Fruit fly (Drosophila melanogaster): ENCODE data around the gene Ugt49B2.

The Ugt49B2 gene

DNA sequence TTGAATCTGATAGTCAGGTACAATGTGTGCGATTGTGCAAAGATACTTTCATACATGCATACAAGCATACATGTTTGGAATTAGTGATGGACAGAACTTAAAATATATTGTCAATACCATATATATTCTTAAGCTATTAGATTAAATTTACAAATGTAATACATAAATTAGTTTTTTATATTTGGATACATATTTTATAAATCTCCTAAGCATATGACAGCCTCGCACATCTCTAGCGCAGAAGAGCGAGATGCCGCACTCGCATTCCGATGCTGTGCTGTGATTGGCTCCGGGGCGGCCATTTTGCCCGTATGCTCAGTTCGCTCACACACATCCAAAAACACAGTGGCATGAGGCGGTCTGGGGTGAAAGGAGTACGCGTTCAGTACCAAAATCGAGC is 20.9 kb downstream of the Ugt49B2 start, which contains the start of gene tin:
tin (plus strand) TSS at position 383 of the 400 bp plus-strand sequence.
- TF ChIP-seq kay (GFP tag; ENCODE audit: borderline replicate concordance) (no peak), tj (GFP tag; optimal IDR thresholded peaks at IDR 0.05) (peak; percentile 26), cnc (optimal IDR thresholded peaks at IDR 0.05) (no peak), bab1 (GFP tag; optimal IDR thresholded peaks at IDR 0.05) (peak; percentile 82), CG12768 (GFP tag; optimal IDR thresholded peaks at IDR 0.05) (peak; percentile 27), CG33017 (tag; optimal IDR thresholded peaks at IDR 0.05) (peak; percentile 74), CG7045 (GFP tag; optimal IDR thresholded peaks at IDR 0.05) (peak; percentile 72), cic (GFP tag; optimal IDR thresholded peaks at IDR 0.05) (peak; percentile 2), Crg-1 (GFP tag; optimal IDR thresholded peaks at IDR 0.05) (peak; percentile 61), CG14711 (tag; optimal IDR thresholded peaks at IDR 0.05) (peak; percentile 79), CG11617 (GFP tag; optimal IDR thresholded peaks at IDR 0.05) (peak; percentile 68), CG7101 (tag; optimal IDR thresholded peaks at IDR 0.05) (peak; percentile 89), Clk (GFP tag; optimal IDR thresholded peaks at IDR 0.05) (peak; percentile 36), ovo (GFP tag; optimal IDR thresholded peaks at IDR 0.05) (no peak), pad (GFP tag; optimal IDR thresholded peaks at IDR 0.05) (peak; percentile 73), Mnt (GFP tag; optimal IDR thresholded peaks at IDR 0.05) (peak; percentile 29), Hr96 (GFP tag; optimal IDR thresholded peaks at IDR 0.05) (no peak), toe (GFP tag; optimal IDR thresholded peaks at IDR 0.05) (peak; percentile 13), CG5204 (GFP tag; optimal IDR thresholded peaks at IDR 0.05) (no peak), CG1620 (GFP tag; optimal IDR thresholded peaks at IDR 0.05) (peak; percentile 41)

- TF ChIP-seq CG5204 (GFP tag; optimal IDR thresholded peaks at IDR 0.05) (no peak), Clk (GFP tag; optimal IDR thresholded peaks at IDR 0.05) (no peak), CG1620 (GFP tag; optimal IDR thresholded peaks at IDR 0.05) (peak; percentile 51), CG7101 (tag; optimal IDR thresholded peaks at IDR 0.05) (peak; percentile 22), cnc (optimal IDR thresholded peaks at IDR 0.05) (no peak), cic (GFP tag; optimal IDR thresholded peaks at IDR 0.05) (no peak), Crg-1 (GFP tag; optimal IDR thresholded peaks at IDR 0.05) (no peak), pad (GFP tag; optimal IDR thresholded peaks at IDR 0.05) (no peak), CG7045 (GFP tag; optimal IDR thresholded peaks at IDR 0.05) (no peak), toe (GFP tag; optimal IDR thresholded peaks at IDR 0.05) (no peak), CG11617 (GFP tag; optimal IDR thresholded peaks at IDR 0.05) (no peak), tj (GFP tag; optimal IDR thresholded peaks at IDR 0.05) (peak; percentile 48), bab1 (GFP tag; optimal IDR thresholded peaks at IDR 0.05) (peak; percentile 33), Mnt (GFP tag; optimal IDR thresholded peaks at IDR 0.05) (peak; percentile 51), ovo (GFP tag; optimal IDR thresholded peaks at IDR 0.05) (no peak), CG33017 (tag; optimal IDR thresholded peaks at IDR 0.05) (peak; percentile 38), CG12768 (GFP tag; optimal IDR thresholded peaks at IDR 0.05) (no peak), CG14711 (tag; optimal IDR thresholded peaks at IDR 0.05) (no peak), Hr96 (GFP tag; optimal IDR thresholded peaks at IDR 0.05) (no peak), kay (GFP tag; ENCODE audit: borderline replicate concordance) (peak; percentile 72)
These were observed 22.5 kb downstream of the Ugt49B2 start for dm6 chr3R:21376859-21377607.

dm6 chr3R:21376331-21376761 is 23.2 kb downstream of the Ugt49B2 start:
- peak; percentile 78 for TF ChIP-seq pad (GFP tag; optimal IDR thresholded peaks at IDR 0.05)
- no peak for TF ChIP-seq toe (GFP tag; optimal IDR thresholded peaks at IDR 0.05)
- peak; percentile 47 for TF ChIP-seq CG7101 (tag; optimal IDR thresholded peaks at IDR 0.05)
- peak; percentile 29 for TF ChIP-seq Clk (GFP tag; optimal IDR thresholded peaks at IDR 0.05)
- TF ChIP-seq Hr96 (GFP tag; optimal IDR thresholded peaks at IDR 0.05), result no peak
- peak; percentile 16 for TF ChIP-seq CG7045 (GFP tag; optimal IDR thresholded peaks at IDR 0.05)
- TF ChIP-seq CG1620 (GFP tag; optimal IDR thresholded peaks at IDR 0.05), result no peak
- TF ChIP-seq cnc (optimal IDR thresholded peaks at IDR 0.05), result no peak
- TF ChIP-seq Crg-1 (GFP tag; optimal IDR thresholded peaks at IDR 0.05), result peak; percentile 22
- TF ChIP-seq CG5204 (GFP tag; optimal IDR thresholded peaks at IDR 0.05), result no peak
- peak; percentile 89 for TF ChIP-seq Mnt (GFP tag; optimal IDR thresholded peaks at IDR 0.05)
- peak; percentile 29 for TF ChIP-seq tj (GFP tag; optimal IDR thresholded peaks at IDR 0.05)
- no peak for TF ChIP-seq CG11617 (GFP tag; optimal IDR thresholded peaks at IDR 0.05)
- TF ChIP-seq bab1 (GFP tag; optimal IDR thresholded peaks at IDR 0.05), result peak; percentile 76
- TF ChIP-seq cic (GFP tag; optimal IDR thresholded peaks at IDR 0.05), result peak; percentile 77
- peak; percentile 48 for TF ChIP-seq kay (GFP tag; ENCODE audit: borderline replicate concordance)
- TF ChIP-seq CG33017 (tag; optimal IDR thresholded peaks at IDR 0.05), result peak; percentile 51
- no peak for TF ChIP-seq CG14711 (tag; optimal IDR thresholded peaks at IDR 0.05)
- TF ChIP-seq ovo (GFP tag; optimal IDR thresholded peaks at IDR 0.05), result no peak
- TF ChIP-seq CG12768 (GFP tag; optimal IDR thresholded peaks at IDR 0.05), result peak; percentile 62

dm6 chr3R:21373403-21374326 is 25.9 kb downstream of the Ugt49B2 start:
- no peak for TF ChIP-seq CG5204 (GFP tag; optimal IDR thresholded peaks at IDR 0.05)
- TF ChIP-seq Mnt (GFP tag; optimal IDR thresholded peaks at IDR 0.05), result peak; percentile 14
- peak; percentile 61 for TF ChIP-seq CG7101 (tag; optimal IDR thresholded peaks at IDR 0.05)
- TF ChIP-seq ovo (GFP tag; optimal IDR thresholded peaks at IDR 0.05), result peak; percentile 22
- peak; percentile 17 for TF ChIP-seq CG14711 (tag; optimal IDR thresholded peaks at IDR 0.05)
- TF ChIP-seq tj (GFP tag; optimal IDR thresholded peaks at IDR 0.05), result peak; percentile 58
- no peak for TF ChIP-seq cnc (optimal IDR thresholded peaks at IDR 0.05)
- TF ChIP-seq bab1 (GFP tag; optimal IDR thresholded peaks at IDR 0.05), result peak; percentile 65
- TF ChIP-seq CG7045 (GFP tag; optimal IDR thresholded peaks at IDR 0.05), result peak; percentile 56
- no peak for TF ChIP-seq CG11617 (GFP tag; optimal IDR thresholded peaks at IDR 0.05)
- no peak for TF ChIP-seq CG33017 (tag; optimal IDR thresholded peaks at IDR 0.05)
- no peak for TF ChIP-seq CG1620 (GFP tag; optimal IDR thresholded peaks at IDR 0.05)
- no peak for TF ChIP-seq Clk (GFP tag; optimal IDR thresholded peaks at IDR 0.05)
- peak; percentile 97 for TF ChIP-seq kay (GFP tag; ENCODE audit: borderline replicate concordance)
- peak; percentile 40 for TF ChIP-seq CG12768 (GFP tag; optimal IDR thresholded peaks at IDR 0.05)
- no peak for TF ChIP-seq cic (GFP tag; optimal IDR thresholded peaks at IDR 0.05)
- no peak for TF ChIP-seq Hr96 (GFP tag; optimal IDR thresholded peaks at IDR 0.05)
- TF ChIP-seq pad (GFP tag; optimal IDR thresholded peaks at IDR 0.05), result peak; percentile 58
- no peak for TF ChIP-seq toe (GFP tag; optimal IDR thresholded peaks at IDR 0.05)
- TF ChIP-seq Crg-1 (GFP tag; optimal IDR thresholded peaks at IDR 0.05), result peak; percentile 11
